Fruit fly (Drosophila melanogaster): ENCODE data around the gene Npc2c.
A peak's percentile ranks its signal among the peaks of the same experiment; 100 is the strongest.

Npc2c gene

dm6 chr3R:10079267-10079987 is 19.4 kb downstream of the Npc2c start (continued):
- TF ChIP-seq btn (GFP tag; optimal IDR thresholded peaks at IDR 0.05), result no peak
- no peak for TF ChIP-seq CG4360 (GFP tag; IDR thresholded peaks at IDR 0.05)
- TF ChIP-seq CG2129 (GFP tag; IDR thresholded peaks at IDR 0.05; ENCODE audit: partially characterized antibody), result no peak
- TF ChIP-seq Hr3 (GFP tag; optimal IDR thresholded peaks at IDR 0.05), result no peak
- peak; percentile 2 for TF ChIP-seq Antp (GFP tag; optimal IDR thresholded peaks at IDR 0.05)
- no peak for TF ChIP-seq Six4 (GFP tag; optimal IDR thresholded peaks at IDR 0.05)
- TF ChIP-seq Nf-YB (GFP tag; optimal IDR thresholded peaks at IDR 0.05), result no peak
- TF ChIP-seq sc (optimal IDR thresholded peaks at IDR 0.05), result no peak
- TF ChIP-seq sc (GFP tag; optimal IDR thresholded peaks at IDR 0.05), result no peak
- no peak for TF ChIP-seq CG30020 (tag; optimal IDR thresholded peaks at IDR 0.05)
- TF ChIP-seq hb (GFP tag; IDR thresholded peaks at IDR 0.05; ENCODE audit: partially characterized antibody), result no peak
- no peak for TF ChIP-seq CG32767 (GFP tag; IDR thresholded peaks at IDR 0.05)
- TF ChIP-seq Adf1 (GFP tag; IDR thresholded peaks at IDR 0.05), result no peak
- no peak for TF ChIP-seq CG17186 (GFP tag; optimal IDR thresholded peaks at IDR 0.05)
- no peak for TF ChIP-seq dati (GFP tag; IDR thresholded peaks at IDR 0.05)
- TF ChIP-seq CG15269 (tag; optimal IDR thresholded peaks at IDR 0.05), result peak; percentile 7
- no peak for TF ChIP-seq Opbp (GFP tag; IDR thresholded peaks at IDR 0.05; ENCODE audit: partially characterized antibody)
- no peak for TF ChIP-seq Dbx (GFP tag; IDR thresholded peaks at IDR 0.05)
- TF ChIP-seq psq (GFP tag; optimal IDR thresholded peaks at IDR 0.05), result no peak
- no peak for TF ChIP-seq jing (GFP tag; optimal IDR thresholded peaks at IDR 0.05)
- no peak for TF ChIP-seq ase (GFP tag; IDR thresholded peaks at IDR 0.05)
- no peak for TF ChIP-seq CG2116 (GFP tag; optimal IDR thresholded peaks at IDR 0.05)
- no peak for TF ChIP-seq org-1 (GFP tag; optimal IDR thresholded peaks at IDR 0.05)
- no peak for TF ChIP-seq Usf (GFP tag; optimal IDR thresholded peaks at IDR 0.05)
- no peak for TF ChIP-seq fd102C (GFP tag; optimal IDR thresholded peaks at IDR 0.05)
- TF ChIP-seq B-H1 (GFP tag; IDR thresholded peaks at IDR 0.05), result 0 out of 3 replicates have a peak, but pooled peaks have one; percentile 12
- no peak for TF ChIP-seq CG6254 (GFP tag; optimal IDR thresholded peaks at IDR 0.05)
- no peak for TF ChIP-seq Fer3 (tag; optimal IDR thresholded peaks at IDR 0.05)
- TF ChIP-seq CG10321 (GFP tag; IDR thresholded peaks at IDR 0.05), result peak; percentile 42; the same call in 1 of the 2 replicates
- TF ChIP-seq dysf (GFP tag; IDR thresholded peaks at IDR 0.05), result peak; percentile 35; the same call in 1 of the 3 replicates
- no peak for TF ChIP-seq CG17802 (tag; optimal IDR thresholded peaks at IDR 0.05)
- TF ChIP-seq ham (GFP tag; IDR thresholded peaks at IDR 0.05), result no peak
- TF ChIP-seq caup (GFP tag; optimal IDR thresholded peaks at IDR 0.05; ENCODE audit: severe bottlenecking), result no peak
- TF ChIP-seq CG3726 (GFP tag; IDR thresholded peaks at IDR 0.05), result no peak
- TF ChIP-seq pho (GFP tag; optimal IDR thresholded peaks at IDR 0.05), result no peak
- TF ChIP-seq mam (GFP tag; optimal IDR thresholded peaks at IDR 0.05), result peak; percentile 41
- TF ChIP-seq CG6683 (GFP tag; optimal IDR thresholded peaks at IDR 0.05), result no peak
- TF ChIP-seq sr (GFP tag; IDR thresholded peaks at IDR 0.05), result no peak
- no peak for TF ChIP-seq CG18619 (GFP tag; optimal IDR thresholded peaks at IDR 0.05)
- TF ChIP-seq CG1647 (GFP tag; optimal IDR thresholded peaks at IDR 0.05), result no peak
- TF ChIP-seq CG30403 (GFP tag; optimal IDR thresholded peaks at IDR 0.05), result peak; percentile 38
- TF ChIP-seq schlank (tag; optimal IDR thresholded peaks at IDR 0.05), result no peak
- peak; percentile 86 for TF ChIP-seq Drgx (GFP tag; IDR thresholded peaks at IDR 0.05)
- TF ChIP-seq nerfin-1 (tag; optimal IDR thresholded peaks at IDR 0.05), result no peak
- no peak for TF ChIP-seq CG17612 (GFP tag; IDR thresholded peaks at IDR 0.05)
- TF ChIP-seq CG11456 (GFP tag; IDR thresholded peaks at IDR 0.05), result no peak
- peak; percentile 35 for TF ChIP-seq CG9727 (GFP tag; optimal IDR thresholded peaks at IDR 0.05)
- TF ChIP-seq CG3407 (GFP tag; optimal IDR thresholded peaks at IDR 0.05), result no peak
- no peak for TF ChIP-seq bigmax (GFP tag; optimal IDR thresholded peaks at IDR 0.05)
- TF ChIP-seq Bteb2 (GFP tag; optimal IDR thresholded peaks at IDR 0.05), result no peak
- peak; percentile 6 for TF ChIP-seq CG9609 (GFP tag; optimal IDR thresholded peaks at IDR 0.05)

All from whole organism, embryonic.